Worm (Caenorhabditis elegans): ENCODE data around the gene gtf-2E1.

gtf-2E1 gene

DNA sequence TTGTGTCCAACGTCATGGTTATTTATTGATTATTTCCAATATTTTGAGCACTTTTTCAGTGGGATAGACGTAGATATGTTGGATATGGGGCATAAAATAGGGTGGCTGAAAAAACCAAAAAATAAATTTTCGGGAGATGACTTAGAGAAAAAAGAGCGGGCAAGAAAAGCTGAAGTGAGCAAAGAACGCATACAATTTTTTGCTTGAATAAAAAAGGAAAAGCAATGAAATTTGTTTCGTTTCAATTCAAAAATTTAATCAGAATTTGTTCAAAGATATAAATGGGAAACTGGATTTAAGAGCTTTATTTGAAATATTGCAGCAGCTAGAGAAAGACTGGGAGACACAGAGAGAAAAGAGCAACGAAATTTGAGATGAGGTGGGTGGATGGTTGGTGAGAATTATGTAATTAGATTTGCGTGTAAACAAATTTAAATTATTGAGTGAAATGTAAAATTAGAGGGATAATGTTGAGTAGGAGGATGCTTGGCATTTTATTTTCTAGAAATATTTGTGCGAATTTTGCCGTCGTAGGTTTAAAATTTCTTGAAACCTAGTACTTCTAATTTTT, 36.6 kb downstream of the gtf-2E1 start, which contains the start of the genes T28F3.11 and slc-17.4:
Gene T28F3.11 (minus strand): TSS at position 51 of the 571 bp plus-strand sequence.
Gene slc-17.4 (minus strand): TSS at position 105 of the 571 bp plus-strand sequence.
- TF ChIP-seq ceh-28 (tag; optimal IDR thresholded peaks at IDR 0.05) (no peak), unc-62 (GFP tag; optimal IDR thresholded peaks at IDR 0.05 in 1 of 2) (peak in 1 of 2 experiments; percentile 16), unc-62 (tag; optimal IDR thresholded peaks at IDR 0.05) (no peak)

- TF ChIP-seq cey-2 (tag; optimal IDR thresholded peaks at IDR 0.05; ENCODE audit: borderline replicate concordance, insufficient read depth) (no peak), mep-1 (tag; optimal IDR thresholded peaks at IDR 0.05) (peak; percentile 26), zip-11 (GFP tag; IDR thresholded peaks at IDR 0.05) (no peak), dve-1 (tag; optimal IDR thresholded peaks at IDR 0.05; ENCODE audit: insufficient read depth) (peak; percentile 42), aha-1 (tag) (peak; percentile 82), nhr-28 (tag; optimal IDR thresholded peaks at IDR 0.05) (no peak), lin-13 (GFP tag; optimal IDR thresholded peaks at IDR 0.05) (no peak), set-16 (GFP tag; IDR thresholded peaks at IDR 0.05) (no peak), daf-19 (GFP tag; conservative IDR thresholded peaks at IDR 0.05) (no peak), hif-1 (tag; optimal IDR thresholded peaks at IDR 0.05) (no peak), dmd-6 (GFP tag; IDR thresholded peaks at IDR 0.05) (peak; percentile 15; the same call in 1 of the 2 replicates), daf-16 (GFP tag; optimal IDR thresholded peaks at IDR 0.05) (no peak), daf-16 (tag; optimal IDR thresholded peaks at IDR 0.05) (peak; percentile 48), tag-97 (GFP tag; IDR thresholded peaks at IDR 0.05) (no peak), unc-130 (GFP tag; optimal IDR thresholded peaks at IDR 0.05) (no peak), nhr-42 (GFP tag; IDR thresholded peaks at IDR 0.05) (no peak)
Observed at ce11 chrIV:17292350-17292749, 37.2 kb downstream of the gtf-2E1 start.

DNA sequence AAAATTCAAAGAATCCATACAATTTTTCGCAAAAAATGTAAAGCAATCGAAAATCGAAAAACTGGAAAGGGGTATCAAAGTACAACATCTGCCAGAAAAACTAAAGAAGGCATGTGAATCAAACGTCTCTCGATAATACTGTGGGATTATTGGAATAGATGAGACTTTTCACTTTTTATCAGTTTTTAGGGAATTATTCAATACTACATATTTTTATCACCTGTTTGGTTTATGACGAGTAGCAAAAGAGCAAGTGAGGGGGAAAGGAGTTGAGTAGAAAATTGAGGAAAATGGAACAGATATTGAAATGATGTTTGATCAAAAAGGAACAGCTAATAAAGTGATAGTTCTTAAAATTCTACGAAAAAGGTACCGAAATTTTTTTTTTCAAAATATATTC, 38.0 kb downstream of the gtf-2E1 start:
- TF ChIP-seq pha-4 (GFP tag; IDR thresholded peaks at IDR 0.05) (no peak), pha-4 (tag; optimal IDR thresholded peaks at IDR 0.05) (no peak), dmd-6 (GFP tag; IDR thresholded peaks at IDR 0.05) (0 out of 2 replicates have a peak, but pooled peaks have one; percentile 26), ceh-32 (tag; optimal IDR thresholded peaks at IDR 0.05; ENCODE audit: poor library complexity) (no peak), zfp-2 (tag; optimal IDR thresholded peaks at IDR 0.05) (no peak), vab-7 (GFP tag; IDR thresholded peaks at IDR 0.05) (no peak), lin-29 (GFP tag; IDR thresholded peaks at IDR 0.05) (no peak), php-3 (GFP tag; IDR thresholded peaks at IDR 0.05) (no peak), aha-1 (tag) (peak; percentile 53), pqm-1 (tag; optimal IDR thresholded peaks at IDR 0.05) (peak; percentile 14), tra-1 (GFP tag; IDR thresholded peaks at IDR 0.05) (no peak), dve-1 (tag; optimal IDR thresholded peaks at IDR 0.05; ENCODE audit: insufficient read depth) (peak; percentile 37), spr-3 (GFP tag; optimal IDR thresholded peaks at IDR 0.05) (no peak), daf-12 (tag; optimal IDR thresholded peaks at IDR 0.05) (no peak), nhr-102 (tag; optimal IDR thresholded peaks at IDR 0.05) (no peak), tag-97 (GFP tag; IDR thresholded peaks at IDR 0.05) (no peak), daf-8 (GFP tag; IDR thresholded peaks at IDR 0.05) (no peak)

DNA sequence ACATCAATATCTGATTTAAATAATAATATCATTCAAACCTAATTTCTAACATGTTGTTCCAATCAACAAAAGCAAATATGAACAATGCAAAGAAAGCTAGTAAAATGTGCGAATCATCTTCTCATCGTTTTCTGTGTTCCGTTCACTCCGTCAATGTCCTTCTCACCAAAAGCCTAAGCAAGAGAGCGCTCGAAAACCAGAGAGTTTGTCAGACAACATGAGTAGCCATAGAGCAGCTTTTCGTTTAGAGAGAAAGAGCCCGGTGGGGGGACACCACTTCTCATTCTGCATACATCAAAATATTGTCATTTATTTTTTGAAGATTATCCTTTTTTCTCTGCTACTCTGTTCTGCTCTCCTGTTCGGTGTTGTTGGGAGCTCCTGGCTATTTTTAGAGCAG, 38.6 kb downstream of the gtf-2E1 start:
- TF ChIP-seq F37D6.2 (tag; optimal IDR thresholded peaks at IDR 0.05) (no peak), rbr-2 (tag; optimal IDR thresholded peaks at IDR 0.05) (peak; percentile 38), fkh-10 (GFP tag; optimal IDR thresholded peaks at IDR 0.05) (peak; percentile 20)

Measured in whole organism, L4 larva.